Worm (Caenorhabditis elegans): ENCODE results near the gene unc-93.

DNA sequence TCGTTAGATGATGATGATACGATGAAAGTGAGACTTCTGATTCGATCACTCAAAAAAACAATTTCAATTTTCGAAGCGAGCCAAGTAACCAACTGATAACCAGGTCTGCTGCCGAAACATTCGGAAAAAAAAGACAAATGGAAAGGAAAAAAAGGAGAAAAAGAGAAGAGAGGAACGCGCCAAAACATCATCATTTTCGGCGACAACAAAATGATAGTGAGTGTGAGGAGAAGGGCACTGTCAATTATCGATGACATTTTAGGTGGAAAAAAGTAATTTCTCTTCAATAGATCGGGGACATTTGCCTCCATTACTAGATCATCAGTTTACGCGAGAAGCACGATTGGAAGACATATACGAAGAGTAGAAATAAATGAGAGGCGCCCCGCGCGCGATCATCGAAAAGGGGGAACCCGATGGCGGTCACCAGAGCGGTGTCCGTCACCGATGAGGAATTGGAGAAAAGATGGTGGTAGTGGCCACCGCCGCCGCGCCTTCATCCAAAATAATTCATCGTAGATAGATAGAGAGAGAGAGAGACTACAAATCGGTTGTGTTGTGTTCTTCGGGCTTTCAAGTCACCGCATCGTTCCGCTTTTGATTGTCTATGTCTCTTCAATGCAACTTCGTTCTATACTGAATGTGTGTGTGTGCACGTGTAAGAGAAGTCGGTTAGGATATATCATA is 22.8 kb upstream of the unc-93 start:
- TF ChIP-seq nhr-12 (tag; optimal IDR thresholded peaks at IDR 0.05) = no peak
- TF ChIP-seq nhr-28 (tag; optimal IDR thresholded peaks at IDR 0.05) = no peak
- no peak for TF ChIP-seq flh-1 (GFP tag; optimal IDR thresholded peaks at IDR 0.05)
- no peak for TF ChIP-seq mab-5 (tag; optimal IDR thresholded peaks at IDR 0.05)
- no peak for TF ChIP-seq sptf-1 (tag; optimal IDR thresholded peaks at IDR 0.05)
- TF ChIP-seq zip-8 (tag; optimal IDR thresholded peaks at IDR 0.05) = no peak
- no peak for TF ChIP-seq mls-2 (tag; optimal IDR thresholded peaks at IDR 0.05)
- no peak for TF ChIP-seq snpc-4 (tag; optimal IDR thresholded peaks at IDR 0.05)
- TF ChIP-seq elt-3 (tag; optimal IDR thresholded peaks at IDR 0.05) = no peak
- no peak for TF ChIP-seq unc-39 (tag; optimal IDR thresholded peaks at IDR 0.05)
- TF ChIP-seq ces-1 (GFP tag; optimal IDR thresholded peaks at IDR 0.05) = no peak
- no peak for TF ChIP-seq ham-2 (GFP tag; optimal IDR thresholded peaks at IDR 0.05)
- TF ChIP-seq nhr-76 (tag; optimal IDR thresholded peaks at IDR 0.05) = no peak
- no peak for TF ChIP-seq mep-1 (tag; optimal IDR thresholded peaks at IDR 0.05)

Measured in whole organism, mixed stage, embryonic.